Fruit fly (Drosophila melanogaster) whole organism, prepupa: ENCODE data around the gene dati.

Source experiments
- CG32006 ChIP-seq: fragments of 200-800 bp; sonication (Bioruptor generic); optimal IDR thresholded peaks from 3 replicates; lab custom pipeline; 2017; ENCODE audit warnings: missing biosample characterization, mild to moderate bottlenecking, missing genetic modification characterization
- CG6792 ChIP-seq: fragments of 200-800 bp; sonication (Bioruptor generic); optimal IDR thresholded peaks from 3 replicates; lab custom pipeline; 2016; ENCODE audit warnings: missing biosample characterization, missing genetic modification characterization
- CG6808 ChIP-seq: fragments of 200-800 bp; sonication (Bioruptor generic); optimal IDR thresholded peaks from 3 replicates; lab custom pipeline; 2017; ENCODE audit warnings: missing biosample characterization, missing genetic modification characterization, mild to moderate bottlenecking, moderate library complexity, missing genetic modification reagents
- CG7368 ChIP-seq: fragments of 200-800 bp; sonication (Bioruptor generic); optimal IDR thresholded peaks from 3 replicates; lab custom pipeline; 2016; ENCODE audit warnings: missing biosample characterization, missing genetic modification characterization
- Hr39 ChIP-seq: fragments of 200-800 bp; sonication (Bioruptor generic); optimal IDR thresholded peaks from 2 replicates; lab custom pipeline; 2016; ENCODE audit warnings: missing biosample characterization, missing genetic modification characterization
- Sox14 ChIP-seq: fragments of 200-800 bp; sonication (Bioruptor generic); optimal IDR thresholded peaks from 3 replicates; lab custom pipeline; 2016; ENCODE audit warnings: missing biosample characterization, missing genetic modification characterization
- eg ChIP-seq: fragments of 200-800 bp; sonication (Bioruptor generic); IDR thresholded peaks from 3 replicates; pipeline ENCODE4 v1.3.6; 2022; ENCODE audit warnings: missing biosample characterization, missing genetic modification characterization
- fd59A ChIP-seq: fragments of 200-800 bp; sonication (Bioruptor generic); optimal IDR thresholded peaks from 2 replicates; lab custom pipeline; 2017; ENCODE audit warnings: missing biosample characterization, mild to moderate bottlenecking, missing genetic modification characterization, missing genetic modification reagents
- fkh ChIP-seq: fragments of 200-800 bp; sonication (Bioruptor generic); optimal IDR thresholded peaks from 3 replicates; lab custom pipeline; 2017; ENCODE audit warnings: missing biosample characterization, mild to moderate bottlenecking, missing genetic modification characterization, moderate library complexity
- spab ChIP-seq: fragments of 200-800 bp; sonication (Bioruptor generic); optimal IDR thresholded peaks from 2 replicates; lab custom pipeline; 2017; ENCODE audit warnings: missing biosample characterization, mild to moderate bottlenecking, missing genetic modification characterization, missing genetic modification reagents

- TF ChIP-seq CG7368 (GFP tag; lab: Kevin White, UChicago) (no peak), CG6808 (GFP tag; lab: Kevin White, UChicago) (no peak), fkh (GFP tag; lab: Kevin White, UChicago) (no peak), Sox14 (GFP tag; lab: Kevin White, UChicago) (no peak), spab (no peak), CG6792 (GFP tag; lab: Kevin White, UChicago) (no peak), Hr39 (no peak), eg (GFP tag; lab: Robert Waterston, UW) (no peak), fd59A (GFP tag; lab: Kevin White, UChicago) (no peak), CG32006 (GFP tag; lab: Kevin White, UChicago) (no peak)
These were observed 37.1 kb downstream of the dati start, which contains the start of gene PMCA for dm6 chr4:358093-358929.
